Worm (Caenorhabditis elegans): ENCODE data around the gene Y75B8A.18.

The Y75B8A.18 gene

ce11 chrIII:12218078-12218477 is 8.0 kb downstream of the Y75B8A.18 start:
- TF ChIP-seq zag-1 (tag; optimal IDR thresholded peaks at IDR 0.05) (no peak), skn-1 (tag; optimal IDR thresholded peaks at IDR 0.05) (no peak), fos-1 (tag; optimal IDR thresholded peaks at IDR 0.05) (no peak), sem-4 (tag; optimal IDR thresholded peaks at IDR 0.05) (no peak), blmp-1 (tag; optimal IDR thresholded peaks at IDR 0.05; ENCODE audit: insufficient read depth) (no peak), lin-13 (GFP tag; optimal IDR thresholded peaks at IDR 0.05) (no peak), ztf-11 (tag; optimal IDR thresholded peaks at IDR 0.05) (no peak), ztf-1 (GFP tag; conservative IDR thresholded peaks at IDR 0.05) (no peak), unc-39 (tag; optimal IDR thresholded peaks at IDR 0.05) (no peak), lin-39 (tag; optimal IDR thresholded peaks at IDR 0.05) (no peak), lsy-2 (tag; optimal IDR thresholded peaks at IDR 0.05) (no peak)

- TF ChIP-seq nhr-6 (tag; optimal IDR thresholded peaks at IDR 0.05) (no peak), nhr-23 (tag; optimal IDR thresholded peaks at IDR 0.05) (no peak), nhr-77 (tag; optimal IDR thresholded peaks at IDR 0.05) (no peak), unc-55 (GFP tag; optimal IDR thresholded peaks at IDR 0.05) (no peak), dmd-4 (tag; optimal IDR thresholded peaks at IDR 0.05) (no peak), R02D3.7 (tag; optimal IDR thresholded peaks at IDR 0.05) (no peak), ztf-1 (GFP tag; conservative IDR thresholded peaks at IDR 0.05) (no peak), skn-1 (tag; optimal IDR thresholded peaks at IDR 0.05) (no peak), blmp-1 (tag; optimal IDR thresholded peaks at IDR 0.05; ENCODE audit: insufficient read depth) (no peak), mdl-1 (tag; optimal IDR thresholded peaks at IDR 0.05) (no peak), ztf-11 (tag; optimal IDR thresholded peaks at IDR 0.05) (no peak), F13H6.1 (tag; optimal IDR thresholded peaks at IDR 0.05) (no peak), nhr-21 (tag; optimal IDR thresholded peaks at IDR 0.05) (no peak), nhr-25 (tag; optimal IDR thresholded peaks at IDR 0.05) (no peak), ama-1 (optimal IDR thresholded peaks at IDR 0.05) (no peak), crh-2 (tag; optimal IDR thresholded peaks at IDR 0.05) (no peak), fos-1 (tag; optimal IDR thresholded peaks at IDR 0.05) (no peak)
Observed at ce11 chrIII:12215596-12215995, 10.4 kb downstream of the Y75B8A.18 start, which contains the start of gene Y75B8A.13. Gene Y75B8A.13 (minus strand): TSS chrIII:12215696.

DNA sequence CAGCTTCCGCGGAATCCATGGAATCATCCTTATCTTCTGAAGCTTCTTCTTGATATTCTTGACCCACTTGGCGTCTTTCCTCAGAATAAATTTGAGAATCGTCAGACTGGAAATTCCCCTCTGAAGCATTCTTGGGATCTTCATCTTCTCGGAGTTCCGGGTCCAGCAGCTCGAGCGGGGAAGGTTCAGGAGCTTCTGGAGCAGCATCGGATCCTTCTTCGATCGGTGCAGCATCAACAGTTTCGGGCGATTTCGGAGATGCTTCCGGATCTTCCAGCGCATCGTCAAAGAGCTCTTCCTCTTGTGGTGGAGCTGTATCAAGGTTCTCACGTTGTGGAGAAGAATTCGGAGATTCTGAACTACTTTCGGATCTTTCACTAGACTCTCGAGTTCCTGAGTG is 18.5 kb downstream of the Y75B8A.18 start:
- no peak for TF ChIP-seq nhr-23 (tag; optimal IDR thresholded peaks at IDR 0.05)
- TF ChIP-seq lin-13 (GFP tag; optimal IDR thresholded peaks at IDR 0.05): no peak
- no peak for TF ChIP-seq elt-3 (tag; optimal IDR thresholded peaks at IDR 0.05)
- no peak for TF ChIP-seq ceh-82 (tag; optimal IDR thresholded peaks at IDR 0.05)
- TF ChIP-seq blmp-1 (tag; optimal IDR thresholded peaks at IDR 0.05; ENCODE audit: insufficient read depth): no peak
- no peak for TF ChIP-seq egl-27 (tag; optimal IDR thresholded peaks at IDR 0.05)
- TF ChIP-seq fos-1 (tag; optimal IDR thresholded peaks at IDR 0.05): no peak
- TF ChIP-seq mbf-1 (tag; optimal IDR thresholded peaks at IDR 0.05): no peak
- TF ChIP-seq ztf-1 (GFP tag; conservative IDR thresholded peaks at IDR 0.05): no peak

- TF ChIP-seq unc-55 (GFP tag; optimal IDR thresholded peaks at IDR 0.05) (no peak), nhr-77 (tag; optimal IDR thresholded peaks at IDR 0.05) (no peak), unc-39 (tag; optimal IDR thresholded peaks at IDR 0.05) (no peak), lin-13 (GFP tag; optimal IDR thresholded peaks at IDR 0.05) (no peak), C34F6.9 (tag; optimal IDR thresholded peaks at IDR 0.05) (no peak), nhr-11 (tag; optimal IDR thresholded peaks at IDR 0.05) (no peak), alr-1 (tag; optimal IDR thresholded peaks at IDR 0.05) (no peak)
Observed at ce11 chrIII:12205271-12205670, 20.8 kb downstream of the Y75B8A.18 start.

ce11 chrIII:12202437-12202836 is 23.6 kb downstream of the Y75B8A.18 start, which contains the start of gene osm-12:
Gene osm-12 (minus strand): TSS chrIII:12202537.
- TF ChIP-seq ama-1 (optimal IDR thresholded peaks at IDR 0.05) (no peak), nhr-21 (tag; optimal IDR thresholded peaks at IDR 0.05) (no peak), skn-1 (tag; optimal IDR thresholded peaks at IDR 0.05) (no peak), aly-2 (tag; optimal IDR thresholded peaks at IDR 0.05) (no peak)

- TF ChIP-seq lin-13 (GFP tag; optimal IDR thresholded peaks at IDR 0.05) (no peak), nhr-237 (tag; optimal IDR thresholded peaks at IDR 0.05) (no peak), egl-27 (tag; optimal IDR thresholded peaks at IDR 0.05) (no peak), mbf-1 (tag; optimal IDR thresholded peaks at IDR 0.05) (no peak), nhr-21 (tag; optimal IDR thresholded peaks at IDR 0.05) (no peak), nhr-77 (tag; optimal IDR thresholded peaks at IDR 0.05) (no peak), lsy-2 (tag; optimal IDR thresholded peaks at IDR 0.05) (no peak), nhr-12 (tag; optimal IDR thresholded peaks at IDR 0.05) (no peak), elt-3 (tag; optimal IDR thresholded peaks at IDR 0.05) (no peak)
Observed at ce11 chrIII:12198135-12198534, 27.9 kb downstream of the Y75B8A.18 start.
